Worm (Caenorhabditis elegans) whole organism, L4 larva: ENCODE data around the gene C40A11.6.
"Not testable (repeated sequence)": the region's sequence is repeated elsewhere in the genome, so short reads cannot be mapped to it uniquely, and the experiment has no call there.

ENCODE experiments used
- fos-1 ChIP-seq: fragments of 150-350 bp; optimal IDR thresholded peaks from 2 replicates; lab custom pipeline; 2014; ENCODE audit warnings: missing biosample characterization, missing genetic modification characterization
- gei-8 ChIP-seq: fragments of 200-800 bp; sonication (Bioruptor generic); optimal IDR thresholded peaks from 2 replicates; lab custom pipeline; 2018; ENCODE audit warnings: mild to moderate bottlenecking, missing genetic modification characterization, missing compliant biosample characterization
- nhr-77 ChIP-seq: fragments of 150-350 bp; optimal IDR thresholded peaks from 2 replicates; lab custom pipeline; 2014; ENCODE audit warnings: missing biosample characterization, missing genetic modification characterization
- ztf-11 ChIP-seq: fragments of 150-350 bp; optimal IDR thresholded peaks from 2 replicates; lab custom pipeline; 2014; ENCODE audit warnings: missing biosample characterization, missing genetic modification characterization

DNA sequence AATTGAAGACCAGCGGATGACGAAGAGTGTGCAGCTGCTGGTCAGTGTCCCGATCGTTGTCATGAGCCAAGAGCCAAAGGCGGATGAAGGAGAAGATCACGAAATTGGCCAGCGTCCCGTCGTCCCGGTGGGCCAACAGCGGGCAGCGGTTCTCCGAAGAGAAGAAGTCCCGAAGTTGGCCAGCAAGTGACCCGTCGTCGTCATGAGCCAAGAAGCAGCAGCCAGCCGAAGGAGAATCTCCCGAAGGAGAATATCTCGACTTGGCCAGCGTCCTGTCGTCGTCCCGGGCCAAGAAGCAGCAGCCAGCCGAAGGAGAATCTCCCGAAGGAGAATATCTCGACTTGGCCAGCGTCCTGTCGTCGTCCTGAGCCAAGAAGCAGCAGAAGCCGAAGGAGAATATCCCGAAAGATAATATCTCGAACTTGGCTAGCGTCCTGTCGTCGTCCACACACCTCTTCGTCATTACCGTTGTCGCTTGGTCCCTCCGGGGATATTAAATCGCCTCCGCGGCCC, 18.0 kb upstream of the C40A11.6 start, which contains the start of gene C33C12.11:
- not testable (repeated sequence) for TF ChIP-seq gei-8 (GFP tag; lab: Kevin White, UChicago); fos-1; ztf-11; nhr-77 (tag; lab: Kevin White, UChicago)
